Worm (Caenorhabditis elegans): Measurements from ENCODE around the gene F23D12.7.

Gene F23D12.7

ce11 chrX:14495785-14496184 is 42.1 kb upstream of the F23D12.7 start, which contains the start of gene ztf-14:
ztf-14 (plus strand) TSS chrX:14496085.
- TF ChIP-seq ama-1 (optimal IDR thresholded peaks at IDR 0.05): no peak
- TF ChIP-seq nhr-12 (tag; optimal IDR thresholded peaks at IDR 0.05): no peak
- TF ChIP-seq ceh-63 (GFP tag; optimal IDR thresholded peaks at IDR 0.05): no peak
- TF ChIP-seq efl-1 (optimal IDR thresholded peaks at IDR 0.05): no peak
- TF ChIP-seq efl-1 (GFP tag; optimal IDR thresholded peaks at IDR 0.05 in 1 of 2): peak in 1 of 2 experiments; percentile 15
- no peak for TF ChIP-seq pax-3 (tag; optimal IDR thresholded peaks at IDR 0.05)
- no peak for TF ChIP-seq Y116A8C.19 (tag; optimal IDR thresholded peaks at IDR 0.05; ENCODE audit: borderline replicate concordance)

DNA sequence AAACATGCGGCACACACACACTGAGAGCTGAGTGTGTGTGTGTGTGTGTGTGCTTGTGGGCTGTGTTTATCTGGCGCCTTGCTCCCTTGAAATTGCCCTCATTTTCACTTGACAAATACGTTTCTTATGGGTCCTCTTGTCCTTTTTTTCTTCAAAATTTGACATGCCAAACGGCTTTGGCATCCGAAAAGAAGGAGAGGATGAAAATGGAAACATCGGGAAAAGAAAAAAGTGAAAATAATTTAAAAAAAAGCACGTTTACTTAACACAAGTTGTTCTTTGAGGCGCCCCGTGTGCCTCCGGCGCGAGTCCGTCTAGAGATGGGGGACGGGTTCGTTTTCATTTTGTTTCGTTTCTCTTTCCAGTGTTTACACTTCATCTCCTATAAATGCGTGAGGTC is 41.4 kb upstream of the F23D12.7 start:
- no peak for TF ChIP-seq lin-35 (GFP tag; optimal IDR thresholded peaks at IDR 0.05)
- TF ChIP-seq rnt-1 (tag; optimal IDR thresholded peaks at IDR 0.05): peak; percentile 16
- peak; percentile 73 for TF ChIP-seq lin-14 (GFP tag; optimal IDR thresholded peaks at IDR 0.05)

DNA sequence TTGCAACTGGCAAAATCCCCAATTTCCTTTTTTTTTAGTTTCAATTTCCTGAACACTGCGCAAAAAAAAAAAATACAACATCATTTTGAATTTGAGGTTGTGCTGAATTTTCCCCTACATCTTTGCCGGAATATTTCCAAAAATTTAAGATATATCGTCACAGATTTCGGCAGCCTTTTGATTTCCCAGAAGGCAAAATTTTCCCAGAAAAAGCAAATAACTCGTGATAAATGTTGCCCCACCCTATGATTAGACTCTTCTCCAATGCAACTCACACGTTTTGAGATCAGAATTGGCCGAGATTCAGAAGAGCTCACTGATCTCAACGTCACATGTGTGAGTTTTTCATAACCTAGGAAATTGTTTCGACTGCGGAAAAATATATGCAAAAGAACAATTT is 38.8 kb upstream of the F23D12.7 start:
- peak; percentile 16 for TF ChIP-seq swsn-7 (tag; optimal IDR thresholded peaks at IDR 0.05)
- no peak for TF ChIP-seq hpl-2 (GFP tag; optimal IDR thresholded peaks at IDR 0.05)
- no peak for TF ChIP-seq vab-15 (tag; optimal IDR thresholded peaks at IDR 0.05)
- peak; percentile 71 for TF ChIP-seq nhr-71 (tag; optimal IDR thresholded peaks at IDR 0.05)
- peak; percentile 66 for TF ChIP-seq nhr-47 (tag; optimal IDR thresholded peaks at IDR 0.05)
- TF ChIP-seq lin-15B (tag; optimal IDR thresholded peaks at IDR 0.05): no peak
- TF ChIP-seq lsy-2 (tag; optimal IDR thresholded peaks at IDR 0.05): no peak
- no peak for TF ChIP-seq tlp-1 (tag; optimal IDR thresholded peaks at IDR 0.05)
- no peak for TF ChIP-seq hlh-17 (GFP tag; optimal IDR thresholded peaks at IDR 0.05; ENCODE audit: borderline replicate concordance)
- TF ChIP-seq sptf-1 (tag; optimal IDR thresholded peaks at IDR 0.05): no peak
- TF ChIP-seq skn-1 (tag; optimal IDR thresholded peaks at IDR 0.05): no peak
- no peak for TF ChIP-seq fkh-4 (tag; optimal IDR thresholded peaks at IDR 0.05; ENCODE audit: borderline replicate concordance)
- TF ChIP-seq aly-2 (tag; optimal IDR thresholded peaks at IDR 0.05): no peak
- no peak for TF ChIP-seq mef-2 (tag; optimal IDR thresholded peaks at IDR 0.05)
- no peak for TF ChIP-seq nhr-85 (tag)
- no peak for TF ChIP-seq ceh-90 (tag; optimal IDR thresholded peaks at IDR 0.05)
- TF ChIP-seq fos-1 (tag; optimal IDR thresholded peaks at IDR 0.05): peak; percentile 1
- no peak for TF ChIP-seq jun-1 (tag; optimal IDR thresholded peaks at IDR 0.05)
- no peak for TF ChIP-seq efl-1 (optimal IDR thresholded peaks at IDR 0.05)
- TF ChIP-seq efl-1 (GFP tag; optimal IDR thresholded peaks at IDR 0.05 in 1 of 2): no peak
- no peak for TF ChIP-seq Y116A8C.19 (tag; optimal IDR thresholded peaks at IDR 0.05; ENCODE audit: borderline replicate concordance)
- TF ChIP-seq pag-3 (tag; optimal IDR thresholded peaks at IDR 0.05; ENCODE audit: borderline replicate concordance, insufficient read depth): no peak
- TF ChIP-seq fkh-8 (tag; optimal IDR thresholded peaks at IDR 0.05): peak; percentile 90
- TF ChIP-seq pax-3 (tag; optimal IDR thresholded peaks at IDR 0.05): peak; percentile 33
- TF ChIP-seq sox-4 (tag; optimal IDR thresholded peaks at IDR 0.05): no peak
- no peak for TF ChIP-seq ceh-63 (GFP tag; optimal IDR thresholded peaks at IDR 0.05)
- TF ChIP-seq lin-39 (tag; optimal IDR thresholded peaks at IDR 0.05): no peak
- TF ChIP-seq aha-1 (tag; optimal IDR thresholded peaks at IDR 0.05): no peak
- TF ChIP-seq elt-3 (tag; optimal IDR thresholded peaks at IDR 0.05): no peak
- TF ChIP-seq egl-13 (tag; optimal IDR thresholded peaks at IDR 0.05): no peak
- TF ChIP-seq mdl-1 (tag; optimal IDR thresholded peaks at IDR 0.05): no peak
- TF ChIP-seq hlh-4 (tag; optimal IDR thresholded peaks at IDR 0.05): no peak
- TF ChIP-seq mab-9 (GFP tag; IDR thresholded peaks at IDR 0.05): no peak
- TF ChIP-seq C34B4.2 (tag; optimal IDR thresholded peaks at IDR 0.05): no peak
- TF ChIP-seq nhr-11 (tag; optimal IDR thresholded peaks at IDR 0.05): peak; percentile 8
- TF ChIP-seq C16A3.4 (tag; optimal IDR thresholded peaks at IDR 0.05): no peak
- no peak for TF ChIP-seq ama-1 (optimal IDR thresholded peaks at IDR 0.05)
- no peak for TF ChIP-seq irx-1 (tag; optimal IDR thresholded peaks at IDR 0.05)
- no peak for TF ChIP-seq lin-13 (GFP tag; optimal IDR thresholded peaks at IDR 0.05)

Measured in whole organism, L1 larva.